Worm (Caenorhabditis elegans): ENCODE results near the gene R07E5.5.

DNA sequence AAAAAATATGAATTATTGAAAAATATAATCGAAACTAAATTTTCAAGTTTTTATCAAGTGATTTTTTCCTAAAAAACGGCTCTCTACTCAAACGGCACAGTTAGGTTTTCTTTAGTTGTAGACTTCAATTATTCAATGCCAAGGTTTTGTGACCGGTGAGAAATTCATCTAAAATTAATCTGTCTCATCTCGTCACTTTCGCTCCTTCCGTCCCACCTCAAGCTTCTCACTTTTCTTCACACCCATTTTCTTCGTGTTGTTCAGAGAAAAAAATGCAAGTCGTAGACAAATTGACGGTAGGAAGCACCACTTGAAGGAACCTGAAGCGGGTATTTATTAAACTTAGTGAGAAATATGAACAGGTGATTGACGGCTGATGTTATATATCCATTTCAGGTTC lies 5.9 kb upstream of the R07E5.5 start:
- TF ChIP-seq ceh-13 (GFP tag; optimal IDR thresholded peaks at IDR 0.05) (no peak), tra-4 (tag; optimal IDR thresholded peaks at IDR 0.05) (no peak), sea-1 (GFP tag; conservative IDR thresholded peaks at IDR 0.05) (no peak), hnd-1 (tag; optimal IDR thresholded peaks at IDR 0.05) (no peak), ama-1 (optimal IDR thresholded peaks at IDR 0.05) (no peak), pes-1 (GFP tag; IDR thresholded peaks at IDR 0.05) (no peak)

All from whole organism, early embryonic.